Worm (Caenorhabditis elegans): Measurements from ENCODE around the gene tat-6.

tat-6 gene

ce11 chrV:3169838-3170237 is 40.9 kb downstream of the tat-6 start, which contains the start of gene srbc-6:
Gene srbc-6 (plus strand): TSS chrV:3170138.
- TF ChIP-seq unc-62 (GFP tag; optimal IDR thresholded peaks at IDR 0.05) (no peak), ceh-82 (tag; optimal IDR thresholded peaks at IDR 0.05) (no peak), C34F6.9 (tag; optimal IDR thresholded peaks at IDR 0.05) (no peak), unc-39 (tag; optimal IDR thresholded peaks at IDR 0.05) (no peak), ama-1 (optimal IDR thresholded peaks at IDR 0.05) (no peak), lin-13 (GFP tag; optimal IDR thresholded peaks at IDR 0.05) (no peak), nhr-12 (tag; optimal IDR thresholded peaks at IDR 0.05) (no peak), snpc-4 (tag; optimal IDR thresholded peaks at IDR 0.05) (no peak), nhr-77 (tag; optimal IDR thresholded peaks at IDR 0.05) (no peak), nhr-237 (tag; optimal IDR thresholded peaks at IDR 0.05) (no peak), ceh-16 (tag; optimal IDR thresholded peaks at IDR 0.05) (no peak), lin-11 (tag; optimal IDR thresholded peaks at IDR 0.05) (no peak), sma-9 (GFP tag; optimal IDR thresholded peaks at IDR 0.05) (no peak), sma-9 (tag; optimal IDR thresholded peaks at IDR 0.05) (no peak), sem-4 (tag; optimal IDR thresholded peaks at IDR 0.05) (no peak), unc-55 (GFP tag; optimal IDR thresholded peaks at IDR 0.05) (no peak), ztf-11 (tag; optimal IDR thresholded peaks at IDR 0.05) (no peak), gmeb-1 (tag; optimal IDR thresholded peaks at IDR 0.05) (no peak)

ce11 chrV:3171625-3172024 is 42.7 kb downstream of the tat-6 start:
- TF ChIP-seq elt-1 (tag; optimal IDR thresholded peaks at IDR 0.05) (no peak), ama-1 (optimal IDR thresholded peaks at IDR 0.05) (no peak), egl-27 (tag; optimal IDR thresholded peaks at IDR 0.05) (no peak), nhr-10 (tag; optimal IDR thresholded peaks at IDR 0.05) (no peak), lsy-2 (tag; optimal IDR thresholded peaks at IDR 0.05) (no peak)

ce11 chrV:3176161-3176560 is 47.3 kb downstream of the tat-6 start, which contains the start of gene srab-8:
Gene srab-8 (plus strand): TSS chrV:3176461.
- TF ChIP-seq ztf-4 (tag; optimal IDR thresholded peaks at IDR 0.05) (no peak), lsy-2 (tag; optimal IDR thresholded peaks at IDR 0.05) (no peak), elt-1 (tag; optimal IDR thresholded peaks at IDR 0.05) (no peak), snpc-4 (tag; optimal IDR thresholded peaks at IDR 0.05) (no peak), lin-11 (tag; optimal IDR thresholded peaks at IDR 0.05) (no peak), nhr-23 (tag; optimal IDR thresholded peaks at IDR 0.05) (no peak), C34F6.9 (tag; optimal IDR thresholded peaks at IDR 0.05) (no peak), lin-39 (tag; optimal IDR thresholded peaks at IDR 0.05) (no peak), elt-3 (tag; optimal IDR thresholded peaks at IDR 0.05) (no peak), alr-1 (tag; optimal IDR thresholded peaks at IDR 0.05) (no peak), R02D3.7 (tag; optimal IDR thresholded peaks at IDR 0.05) (no peak), unc-62 (GFP tag; optimal IDR thresholded peaks at IDR 0.05) (no peak), sma-3 (GFP tag; optimal IDR thresholded peaks at IDR 0.05) (no peak), lin-13 (GFP tag; optimal IDR thresholded peaks at IDR 0.05) (no peak), nhr-11 (tag; optimal IDR thresholded peaks at IDR 0.05) (no peak), fos-1 (tag; optimal IDR thresholded peaks at IDR 0.05) (no peak)

Data from whole organism, L2 larva.